Worm (Caenorhabditis elegans): ENCODE results near the gene R07E5.15.
A peak's percentile ranks its signal among the peaks of the same experiment; 100 is the strongest.

R07E5.15 gene

ce11 chrIII:4428797-4429196, 27.6 kb downstream of the R07E5.15 start:
- TF ChIP-seq lin-32 (GFP tag; optimal IDR thresholded peaks at IDR 0.05), result peak; percentile 39
- TF ChIP-seq sem-2 (GFP tag; optimal IDR thresholded peaks at IDR 0.05), result peak; percentile 36
- TF ChIP-seq unc-120 (tag; optimal IDR thresholded peaks at IDR 0.05; ENCODE audit: poor library complexity, severe bottlenecking), result no peak
- peak; percentile 57 for TF ChIP-seq ceh-83 (GFP tag; optimal IDR thresholded peaks at IDR 0.05)
- TF ChIP-seq drap-1 (GFP tag; optimal IDR thresholded peaks at IDR 0.05), result peak; percentile 45
- TF ChIP-seq cnd-1 (tag; optimal IDR thresholded peaks at IDR 0.05), result no peak
- TF ChIP-seq M03D4.4 (tag; optimal IDR thresholded peaks at IDR 0.05), result peak; percentile 61
- TF ChIP-seq sptf-1 (tag; optimal IDR thresholded peaks at IDR 0.05), result peak; percentile 50
- no peak for TF ChIP-seq blmp-1 (tag; optimal IDR thresholded peaks at IDR 0.05)
- TF ChIP-seq mls-2 (tag; optimal IDR thresholded peaks at IDR 0.05), result peak; percentile 27

DNA sequence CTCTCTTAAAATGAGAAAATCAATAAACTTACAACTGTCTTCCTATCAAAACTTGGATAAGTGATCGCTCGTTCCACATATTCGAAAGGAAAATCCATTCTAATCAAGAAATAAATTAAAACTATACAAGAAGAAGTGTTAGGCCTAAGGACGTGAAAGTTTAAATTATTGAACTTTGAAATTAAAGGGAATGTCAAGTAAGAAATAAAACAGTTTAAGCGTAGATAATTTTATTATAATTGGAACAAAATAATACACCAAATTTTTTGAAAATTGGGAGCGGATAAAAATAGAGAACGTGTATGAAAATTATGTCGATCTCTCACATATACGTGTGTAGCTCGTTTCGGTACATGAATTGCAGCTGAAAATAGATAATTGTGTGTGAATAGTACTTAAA, 28.2 kb downstream of the R07E5.15 start, which contains the start of gene C28A5.6:
Gene C28A5.6 (minus strand): TSS at position 101 of the 400 bp plus-strand sequence.
- TF ChIP-seq lin-13 (tag; optimal IDR thresholded peaks at IDR 0.05) (no peak), elt-3 (tag; optimal IDR thresholded peaks at IDR 0.05) (no peak), flh-1 (GFP tag; optimal IDR thresholded peaks at IDR 0.05) (no peak), nhr-76 (tag; optimal IDR thresholded peaks at IDR 0.05) (no peak), M03D4.4 (tag; optimal IDR thresholded peaks at IDR 0.05) (no peak), tbx-8 (GFP tag; optimal IDR thresholded peaks at IDR 0.05) (no peak), lin-32 (GFP tag; optimal IDR thresholded peaks at IDR 0.05) (no peak), sem-2 (GFP tag; optimal IDR thresholded peaks at IDR 0.05) (no peak), hlh-1 (tag; optimal IDR thresholded peaks at IDR 0.05) (no peak), lsy-2 (tag; optimal IDR thresholded peaks at IDR 0.05) (no peak), zip-8 (tag; optimal IDR thresholded peaks at IDR 0.05) (no peak), cnd-1 (tag; optimal IDR thresholded peaks at IDR 0.05) (no peak), ceh-39 (tag; optimal IDR thresholded peaks at IDR 0.05) (no peak), nhr-2 (tag; optimal IDR thresholded peaks at IDR 0.05) (no peak), bed-3 (GFP tag; optimal IDR thresholded peaks at IDR 0.05) (no peak), unc-39 (tag; optimal IDR thresholded peaks at IDR 0.05) (no peak), blmp-1 (tag; optimal IDR thresholded peaks at IDR 0.05) (no peak), snpc-4 (tag; optimal IDR thresholded peaks at IDR 0.05) (no peak), pha-4 (tag; optimal IDR thresholded peaks at IDR 0.05) (no peak)

- TF ChIP-seq pha-4 (tag; optimal IDR thresholded peaks at IDR 0.05) (no peak), lin-32 (GFP tag; optimal IDR thresholded peaks at IDR 0.05) (no peak), unc-39 (tag; optimal IDR thresholded peaks at IDR 0.05) (no peak), unc-62 (GFP tag; optimal IDR thresholded peaks at IDR 0.05) (no peak), tbx-8 (GFP tag; optimal IDR thresholded peaks at IDR 0.05) (no peak), nhr-28 (tag; optimal IDR thresholded peaks at IDR 0.05) (no peak), ham-2 (GFP tag; optimal IDR thresholded peaks at IDR 0.05) (no peak), nhr-237 (tag; optimal IDR thresholded peaks at IDR 0.05) (no peak), flh-1 (GFP tag; optimal IDR thresholded peaks at IDR 0.05) (no peak), bed-3 (GFP tag; optimal IDR thresholded peaks at IDR 0.05) (no peak), sptf-1 (tag; optimal IDR thresholded peaks at IDR 0.05) (no peak), lin-13 (tag; optimal IDR thresholded peaks at IDR 0.05) (no peak), drap-1 (GFP tag; optimal IDR thresholded peaks at IDR 0.05) (no peak), mab-5 (tag; optimal IDR thresholded peaks at IDR 0.05) (no peak), mls-2 (tag; optimal IDR thresholded peaks at IDR 0.05) (no peak), sem-2 (GFP tag; optimal IDR thresholded peaks at IDR 0.05) (no peak)
These were observed 33.1 kb downstream of the R07E5.15 start, which contains the start of gene C28A5.1 for ce11 chrIII:4434294-4434781. C28A5.1 (minus strand) TSS chrIII:4434344.

DNA sequence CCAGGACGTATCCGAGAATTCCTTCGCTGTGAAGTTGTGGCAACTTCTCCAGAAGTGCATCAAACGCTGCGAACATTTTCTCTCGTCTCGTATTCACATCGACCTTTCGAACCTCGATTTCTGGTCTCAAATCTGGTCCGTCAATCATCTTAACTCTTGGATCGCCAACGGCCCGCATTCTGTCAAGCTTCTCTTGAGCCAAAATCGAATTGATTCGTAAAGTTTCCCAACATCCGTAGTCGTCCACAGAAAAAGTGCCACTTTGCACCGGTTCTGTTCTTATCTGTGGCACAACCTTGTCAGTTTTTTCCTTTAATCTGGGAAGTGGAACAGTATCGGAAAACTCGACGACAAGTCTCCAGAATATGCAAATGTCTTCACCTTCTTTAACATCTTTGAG, 34.0 kb downstream of the R07E5.15 start:
- TF ChIP-seq hlh-1 (tag; optimal IDR thresholded peaks at IDR 0.05) (no peak), lin-32 (GFP tag; optimal IDR thresholded peaks at IDR 0.05) (no peak), unc-62 (GFP tag; optimal IDR thresholded peaks at IDR 0.05) (no peak), tbx-8 (GFP tag; optimal IDR thresholded peaks at IDR 0.05) (no peak)

DNA sequence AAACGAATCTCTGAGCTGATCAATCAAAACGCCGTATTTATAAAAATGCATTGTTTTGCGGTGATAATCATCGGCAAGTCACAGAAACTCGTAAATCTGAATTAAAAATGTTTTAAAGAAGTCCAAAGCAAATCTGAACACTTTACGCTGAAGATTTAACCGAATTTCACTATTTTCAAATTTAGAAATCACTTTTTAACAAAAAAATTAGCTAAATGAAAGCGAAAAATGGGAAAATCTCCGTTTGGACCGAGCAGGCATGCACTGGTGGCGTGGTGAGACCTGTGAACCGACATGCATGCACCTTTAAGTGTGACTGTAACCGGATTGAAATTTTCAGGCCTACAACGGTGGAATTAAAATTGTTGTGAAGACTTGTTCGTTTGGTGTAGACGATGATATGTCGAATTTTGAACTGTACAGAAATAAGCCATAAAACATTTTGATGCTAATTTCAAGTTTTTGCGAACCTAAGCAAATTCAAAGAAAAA, 38.3 kb downstream of the R07E5.15 start, which contains the start of gene C28A5.2:
Gene C28A5.2 (minus strand): TSS at position 51 of the 491 bp plus-strand sequence.
- no peak for TF ChIP-seq mls-2 (tag; optimal IDR thresholded peaks at IDR 0.05)
- TF ChIP-seq ham-2 (GFP tag; optimal IDR thresholded peaks at IDR 0.05), result no peak
- TF ChIP-seq nhr-12 (tag; optimal IDR thresholded peaks at IDR 0.05), result no peak
- TF ChIP-seq ztf-11 (tag; optimal IDR thresholded peaks at IDR 0.05), result no peak
- no peak for TF ChIP-seq sptf-1 (tag; optimal IDR thresholded peaks at IDR 0.05)
- TF ChIP-seq nhr-76 (tag; optimal IDR thresholded peaks at IDR 0.05), result no peak
- no peak for TF ChIP-seq drap-1 (GFP tag; optimal IDR thresholded peaks at IDR 0.05)
- no peak for TF ChIP-seq mab-5 (tag; optimal IDR thresholded peaks at IDR 0.05)
- no peak for TF ChIP-seq tbx-8 (GFP tag; optimal IDR thresholded peaks at IDR 0.05)
